Fruit fly (Drosophila melanogaster) whole organism, embryonic: ENCODE results near the gene Rbcn-3B.

Source experiments
- Abd-B ChIP-seq: fragments of 200-800 bp; sonication (Bioruptor generic); optimal IDR thresholded peaks from 2 replicates; lab custom pipeline; 2018; ENCODE audit warnings: missing biosample characterization, mild to moderate bottlenecking, missing genetic modification characterization, moderate library complexity
- Atf6 ChIP-seq: fragments of 200-800 bp; sonication (Bioruptor generic); IDR thresholded peaks from 2 replicates; pipeline ENCODE4 v1.3.6; 2022; ENCODE audit warnings: missing biosample characterization, missing genetic modification characterization
- CG10654 ChIP-seq: fragments of 200-800 bp; sonication (Bioruptor generic); optimal IDR thresholded peaks from 2 replicates; lab custom pipeline; 2016; ENCODE audit warnings: missing biosample characterization, missing genetic modification characterization
- CG11696 ChIP-seq: fragments of 200-800 bp; sonication (Bioruptor generic); IDR thresholded peaks from 2 replicates; pipeline ENCODE4 v1.3.6; 2022; ENCODE audit warnings: missing biosample characterization, missing genetic modification characterization
- CG11723 ChIP-seq: fragments of 200-800 bp; sonication (Bioruptor generic); optimal IDR thresholded peaks from 2 replicates; lab custom pipeline; 2017; ENCODE audit warnings: missing biosample characterization, mild to moderate bottlenecking, missing genetic modification characterization
- CG12942 ChIP-seq: fragments of 200-800 bp; sonication (Bioruptor generic); optimal IDR thresholded peaks from 3 replicates; lab custom pipeline; 2016; ENCODE audit warnings: missing biosample characterization, missing genetic modification characterization
- CG13624 ChIP-seq: fragments of 200-800 bp; sonication (Bioruptor generic); optimal IDR thresholded peaks from 2 replicates; lab custom pipeline; 2016; ENCODE audit warnings: missing biosample characterization, missing genetic modification characterization
- CG14050 ChIP-seq: fragments of 200-800 bp; sonication (Bioruptor generic); IDR thresholded peaks from 3 replicates; pipeline ENCODE4 v1.3.6; 2022; ENCODE audit warnings: missing biosample characterization, missing genetic modification characterization
- CG14860 ChIP-seq: fragments of 200-800 bp; sonication (Bioruptor generic); IDR thresholded peaks from 3 replicates; pipeline ENCODE4 v1.3.6; 2022; ENCODE audit warnings: missing biosample characterization, missing genetic modification characterization; ENCODE audit not compliant: partially characterized antibody
- CG15073 ChIP-seq: fragments of 200-800 bp; sonication (Bioruptor generic); optimal IDR thresholded peaks from 2 replicates; lab custom pipeline; 2016; ENCODE audit warnings: missing biosample characterization, missing genetic modification characterization
- CG15479 ChIP-seq: fragments of 200-800 bp; sonication (Bioruptor generic); optimal IDR thresholded peaks from 3 replicates; lab custom pipeline; 2019; ENCODE audit warnings: missing biosample characterization, mild to moderate bottlenecking, missing genetic modification characterization, moderate library complexity
- CG15696 ChIP-seq: fragments of 200-800 bp; sonication (Bioruptor generic); optimal IDR thresholded peaks from 2 replicates; lab custom pipeline; 2019; ENCODE audit warnings: missing biosample characterization, mild to moderate bottlenecking, missing genetic modification characterization, moderate library complexity
- CG17359 ChIP-seq: fragments of 200-800 bp; sonication (Bioruptor generic); optimal IDR thresholded peaks from 3 replicates; lab custom pipeline; 2018; ENCODE audit warnings: missing biosample characterization, mild to moderate bottlenecking, missing genetic modification characterization, moderate library complexity
- CG1832 ChIP-seq: fragments of 200-800 bp; sonication (Bioruptor generic); optimal IDR thresholded peaks from 2 replicates; lab custom pipeline; 2017; ENCODE audit warnings: missing biosample characterization, mild to moderate bottlenecking, missing genetic modification characterization, inconsistent platforms
- CG18599 ChIP-seq: fragments of 200-800 bp; sonication (Bioruptor generic); optimal IDR thresholded peaks from 3 replicates; lab custom pipeline; 2017; ENCODE audit warnings: missing biosample characterization, missing genetic modification characterization, mild to moderate bottlenecking, moderate library complexity, missing genetic modification reagents
- CG30431 ChIP-seq: fragments of 200-800 bp; sonication (Bioruptor generic); optimal IDR thresholded peaks from 2 replicates; lab custom pipeline; 2017; ENCODE audit warnings: missing biosample characterization, missing genetic modification characterization
- CG31365 ChIP-seq: fragments of 200-800 bp; sonication (Bioruptor generic); optimal IDR thresholded peaks from 2 replicates; lab custom pipeline; 2018; ENCODE audit warnings: missing biosample characterization, mild to moderate bottlenecking, missing genetic modification characterization
- CG3281 ChIP-seq: fragments of 200-800 bp; sonication (Bioruptor generic); optimal IDR thresholded peaks from 3 replicates; lab custom pipeline; 2017; ENCODE audit warnings: missing biosample characterization, mild to moderate bottlenecking, missing genetic modification characterization
- CG34224 ChIP-seq: fragments of 200-800 bp; sonication (Bioruptor generic); IDR thresholded peaks from 3 replicates; pipeline ENCODE4 v1.3.6; 2022; ENCODE audit warnings: missing biosample characterization, missing genetic modification characterization; ENCODE audit not compliant: partially characterized antibody
- CG4424 ChIP-seq: fragments of 200-800 bp; sonication (Bioruptor generic); optimal IDR thresholded peaks from 3 replicates; lab custom pipeline; 2016; ENCODE audit warnings: missing biosample characterization, missing genetic modification characterization
- CG5953 ChIP-seq: fragments of 200-800 bp; sonication (Bioruptor generic); IDR thresholded peaks from 2 replicates; pipeline ENCODE4 v1.3.6; 2022; ENCODE audit warnings: missing biosample characterization, missing genetic modification characterization
- CG6654 ChIP-seq: fragments of 200-800 bp; sonication (Bioruptor generic); optimal IDR thresholded peaks from 2 replicates; lab custom pipeline; 2017; ENCODE audit warnings: missing biosample characterization, mild to moderate bottlenecking, missing genetic modification characterization
- CG7963 ChIP-seq: fragments of 200-800 bp; sonication (Bioruptor generic); IDR thresholded peaks from 3 replicates; pipeline ENCODE4 v1.3.6; 2022; ENCODE audit warnings: missing biosample characterization, missing genetic modification characterization; ENCODE audit not compliant: partially characterized antibody
- CG8478 ChIP-seq: fragments of >200 bp; optimal IDR thresholded peaks from 2 replicates; lab custom pipeline; 2018
- Dad ChIP-seq: fragments of 200-800 bp; sonication (Bioruptor generic); optimal IDR thresholded peaks from 3 replicates; lab custom pipeline; 2016; ENCODE audit warnings: missing biosample characterization, missing genetic modification characterization
- Dref ChIP-seq: fragments of 200-800 bp; sonication (Bioruptor generic); IDR thresholded peaks from 2 replicates; pipeline ENCODE4 v1.3.6; 2022; ENCODE audit warnings: missing biosample characterization, missing genetic modification characterization
- Fer2 ChIP-seq: fragments of 200-800 bp; sonication (Bioruptor generic); optimal IDR thresholded peaks from 2 replicates; lab custom pipeline; 2018; ENCODE audit warnings: missing biosample characterization, mild to moderate bottlenecking, missing genetic modification characterization, moderate library complexity
- H15 ChIP-seq: fragments of 200-800 bp; sonication (Bioruptor generic); IDR thresholded peaks from 3 replicates; pipeline ENCODE4 v1.3.6; 2022; ENCODE audit warnings: missing biosample characterization, missing genetic modification characterization
- Max ChIP-seq: fragments of 200-800 bp; sonication (Bioruptor generic); optimal IDR thresholded peaks from 2 replicates; lab custom pipeline; 2016; ENCODE audit warnings: missing biosample characterization, mild to moderate bottlenecking, missing genetic modification characterization
- NC2β ChIP-seq: fragments of 200-800 bp; sonication (Bioruptor generic); optimal IDR thresholded peaks from 2 replicates; lab custom pipeline; 2016; ENCODE audit warnings: missing biosample characterization, missing genetic modification characterization
- PHDP ChIP-seq: fragments of 200-800 bp; sonication (Bioruptor generic); optimal IDR thresholded peaks from 3 replicates; lab custom pipeline; 2018; ENCODE audit warnings: missing biosample characterization, mild to moderate bottlenecking, missing genetic modification characterization, moderate library complexity
- Poxn ChIP-seq: fragments of 200-800 bp; sonication (Bioruptor generic); IDR thresholded peaks from 2 replicates; pipeline ENCODE4 v1.3.6; 2022; ENCODE audit warnings: missing biosample characterization, missing genetic modification characterization
- Rfx ChIP-seq: fragments of 200-800 bp; sonication (Bioruptor generic); IDR thresholded peaks from 2 replicates; pipeline ENCODE4 v1.3.6; 2022; ENCODE audit warnings: missing biosample characterization, missing genetic modification characterization
- Side ChIP-seq: fragments of 200-800 bp; sonication (Bioruptor generic); optimal IDR thresholded peaks from 2 replicates; lab custom pipeline; 2016; ENCODE audit warnings: missing biosample characterization, missing genetic modification characterization
- Vsx1 ChIP-seq: fragments of 200-800 bp; sonication (Bioruptor generic); optimal IDR thresholded peaks from 2 replicates; lab custom pipeline; 2017; ENCODE audit warnings: missing biosample characterization, mild to moderate bottlenecking, missing genetic modification characterization, missing genetic modification reagents
- ase ChIP-seq: fragments of 200-800 bp; sonication (Bioruptor generic); IDR thresholded peaks from 3 replicates; pipeline ENCODE4 v1.3.6; 2022; ENCODE audit warnings: missing biosample characterization, missing genetic modification characterization
- cato ChIP-seq: fragments of 200-800 bp; sonication (Bioruptor generic); optimal IDR thresholded peaks from 2 replicates; lab custom pipeline; 2016; ENCODE audit warnings: missing biosample characterization, missing genetic modification characterization, borderline replicate concordance
- corto ChIP-seq: fragments of 200-800 bp; sonication (Bioruptor generic); optimal IDR thresholded peaks from 2 replicates; lab custom pipeline; 2016; ENCODE audit warnings: missing biosample characterization, mild to moderate bottlenecking, missing genetic modification characterization, moderate library complexity
- dimm ChIP-seq: fragments of 200-800 bp; sonication (Bioruptor generic); IDR thresholded peaks from 2 replicates; pipeline ENCODE4 v1.3.6; 2022; ENCODE audit warnings: missing biosample characterization, missing genetic modification characterization
- dmrt99B ChIP-seq: fragments of 200-800 bp; sonication (Bioruptor generic); optimal IDR thresholded peaks from 2 replicates; lab custom pipeline; 2018; ENCODE audit warnings: missing biosample characterization, mild to moderate bottlenecking, missing genetic modification characterization, moderate library complexity
- emc ChIP-seq: fragments of 200-800 bp; sonication (Bioruptor generic); optimal IDR thresholded peaks from 2 replicates; lab custom pipeline; 2016; ENCODE audit warnings: missing biosample characterization, missing genetic modification characterization
- fd96Cb ChIP-seq: fragments of 200-800 bp; sonication (Bioruptor generic); optimal IDR thresholded peaks from 2 replicates; lab custom pipeline; 2018; ENCODE audit warnings: missing biosample characterization, mild to moderate bottlenecking, missing genetic modification characterization, moderate library complexity
- gsb ChIP-seq: fragments of 200-800 bp; sonication (Bioruptor generic); IDR thresholded peaks from 2 replicates; pipeline ENCODE4 v1.3.6; 2022; ENCODE audit warnings: missing biosample characterization, missing genetic modification characterization
- inv ChIP-seq: fragments of 200-800 bp; sonication (Bioruptor generic); IDR thresholded peaks from 2 replicates; pipeline ENCODE4 v1.3.6; 2022; ENCODE audit warnings: missing biosample characterization, missing genetic modification characterization; ENCODE audit not compliant: partially characterized antibody
- lmd ChIP-seq: fragments of 200-800 bp; sonication (Bioruptor generic); IDR thresholded peaks from 2 replicates; pipeline ENCODE4 v1.3.6; 2022; ENCODE audit warnings: missing biosample characterization, missing genetic modification characterization
- nom ChIP-seq: fragments of 200-800 bp; sonication (Bioruptor generic); optimal IDR thresholded peaks from 2 replicates; lab custom pipeline; 2017; ENCODE audit warnings: missing biosample characterization, missing genetic modification characterization, mild to moderate bottlenecking, moderate library complexity, missing genetic modification reagents
- onecut ChIP-seq: fragments of 200-800 bp; sonication (Bioruptor generic); IDR thresholded peaks from 2 replicates; pipeline ENCODE4 v1.3.6; 2022; ENCODE audit warnings: missing biosample characterization, missing genetic modification characterization
- pfk ChIP-seq: fragments of 200-800 bp; sonication (Bioruptor generic); optimal IDR thresholded peaks from 2 replicates; lab custom pipeline; 2018; ENCODE audit warnings: missing biosample characterization, mild to moderate bottlenecking, missing genetic modification characterization, moderate library complexity
- trem ChIP-seq: fragments of 200-800 bp; optimal IDR thresholded peaks from 3 replicates; lab custom pipeline; 2019; ENCODE audit warnings: missing biosample characterization, mild to moderate bottlenecking, missing genetic modification characterization, moderate library complexity
- usp ChIP-seq: fragments of >200 bp; optimal IDR thresholded peaks from 2 replicates; lab custom pipeline; 2017; ENCODE audit warnings: missing biosample characterization, missing genetic modification characterization

The Rbcn-3B gene

DNA sequence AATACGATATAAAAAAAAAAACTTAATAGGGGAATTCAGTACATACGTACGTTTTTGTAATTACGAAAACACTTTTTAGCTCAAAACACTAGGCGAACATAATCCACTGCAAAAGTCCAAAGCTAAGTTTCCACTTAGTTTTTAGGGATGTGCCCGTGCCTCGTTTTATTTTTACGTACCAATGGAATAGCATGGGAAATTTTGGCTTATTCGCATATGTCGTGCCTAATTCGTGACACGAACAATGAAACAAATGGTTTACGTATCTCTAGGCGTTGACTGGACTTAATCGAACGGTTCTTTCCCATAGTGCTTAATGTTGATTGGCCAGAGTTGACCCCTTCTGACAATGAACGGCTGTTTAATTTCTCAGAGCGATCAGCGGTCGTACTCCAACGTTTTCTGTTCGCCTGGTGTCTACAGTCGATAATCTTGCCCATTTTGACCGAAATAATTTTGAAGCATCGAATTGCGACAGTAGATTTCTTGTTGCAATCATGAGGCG, 29.1 kb upstream of the Rbcn-3B start, which contains the start of gene CG14818 (continued):
- TF ChIP-seq ase (GFP tag; lab: Robert Waterston, UW) (0 out of 3 replicates have a peak, but pooled peaks have one; percentile 25), Poxn (no peak), emc (GFP tag; lab: Kevin White, UChicago) (peak; percentile 12), CG13624 (GFP tag; lab: Kevin White, UChicago) (peak; percentile 47), CG15696 (peak; percentile 61), Dad (GFP tag; lab: Kevin White, UChicago) (no peak), CG30431 (GFP tag; lab: Kevin White, UChicago) (peak; percentile 12), H15 (no peak; the same call in 2 of the 3 replicates), fd96Cb (tag; lab: Kevin White, UChicago) (peak; percentile 56), CG8478 (lab: Kevin White, UChicago) (no peak), lmd (GFP tag; lab: Robert Waterston, UW) (peak; percentile 72), CG15073 (GFP tag; lab: Kevin White, UChicago) (no peak), CG7963 (GFP tag; lab: Robert Waterston, UW) (peak; percentile 68), usp (no peak), Fer2 (peak; percentile 45), CG10654 (GFP tag; lab: Kevin White, UChicago) (peak; percentile 55), NC2β (no peak), CG14050 (GFP tag; lab: Robert Waterston, UW) (no peak), gsb (peak; percentile 44; the same call in 1 of the 2 replicates), pfk (no peak), CG11696 (GFP tag; lab: Robert Waterston, UW) (no peak), PHDP (tag; lab: Kevin White, UChicago) (peak; percentile 51), Rfx (GFP tag; lab: Robert Waterston, UW) (peak; percentile 82), Dref (GFP tag; lab: Robert Waterston, UW) (no peak), CG6654 (GFP tag; lab: Kevin White, UChicago) (peak; percentile 17), Max (GFP tag; lab: Kevin White, UChicago) (no peak), corto (GFP tag; lab: Kevin White, UChicago) (no peak), trem (tag; lab: Kevin White, UChicago) (no peak), nom (no peak), dmrt99B (no peak), cato (GFP tag; lab: Kevin White, UChicago) (peak; percentile 38), Abd-B (peak; percentile 79), CG3281 (GFP tag; lab: Kevin White, UChicago) (peak; percentile 55), Atf6 (GFP tag; lab: Robert Waterston, UW) (peak; percentile 59; the same call in 1 of the 2 replicates), CG5953 (0 out of 2 replicates have a peak, but pooled peaks have one; percentile 31), CG11723 (GFP tag; lab: Kevin White, UChicago) (no peak), CG31365 (no peak), CG14860 (GFP tag; lab: Robert Waterston, UW) (peak; percentile 82), CG4424 (GFP tag; lab: Kevin White, UChicago) (peak; percentile 50), dimm (GFP tag; lab: Robert Waterston, UW) (no peak), onecut (GFP tag; lab: Robert Waterston, UW) (no peak; the same call in 1 of the 2 replicates), CG12942 (GFP tag; lab: Kevin White, UChicago) (peak; percentile 36), CG17359 (tag; lab: Kevin White, UChicago) (peak; percentile 95), Side (GFP tag; lab: Kevin White, UChicago) (peak; percentile 63), CG15479 (GFP tag; lab: Kevin White, UChicago) (no peak), CG1832 (GFP tag; lab: Kevin White, UChicago) (no peak), inv (GFP tag; lab: Robert Waterston, UW) (peak; percentile 81), CG18599 (GFP tag; lab: Kevin White, UChicago) (peak; percentile 67), CG34224 (peak; percentile 89), Vsx1 (no peak)
